Worm (Caenorhabditis elegans): Measurements from ENCODE around the gene asna-1.

DNA sequence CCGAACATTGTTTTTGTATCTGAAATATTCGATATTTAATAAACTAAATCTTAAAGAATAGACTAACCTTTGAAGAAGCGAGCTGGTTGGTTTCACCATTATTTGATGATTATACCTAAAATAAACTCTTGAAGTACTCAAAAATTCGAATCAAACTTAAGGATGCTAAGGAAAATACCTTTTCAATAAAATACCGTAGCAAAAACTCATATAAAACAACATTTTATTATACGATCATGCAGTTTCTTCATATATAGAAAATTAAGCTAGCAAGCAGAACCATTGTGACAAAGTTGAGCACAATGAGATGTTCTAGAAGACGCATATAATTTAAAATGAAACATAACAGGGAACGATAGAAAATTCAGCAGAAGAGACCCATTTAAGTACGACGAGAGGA lies 46.5 kb upstream of the asna-1 start, which contains the start of gene F44E2.7:
- TF ChIP-seq nfyb-1 (GFP tag; IDR thresholded peaks at IDR 0.05) (no peak), mes-4 (tag; optimal IDR thresholded peaks at IDR 0.05) (no peak), ama-1 (optimal IDR thresholded peaks at IDR 0.05) (no peak), ama-1 (GFP tag; optimal IDR thresholded peaks at IDR 0.05) (no peak)
